Fruit fly (Drosophila melanogaster) whole organism, embryonic: Measurements from ENCODE around the gene ECSIT.

ENCODE experiments used
- Abd-B ChIP-seq: fragments of 200-800 bp; sonication (Bioruptor generic); optimal IDR thresholded peaks from 2 replicates; lab custom pipeline; 2018; ENCODE audit warnings: missing biosample characterization, mild to moderate bottlenecking, missing genetic modification characterization, moderate library complexity
- Atf3 ChIP-seq: fragments of 200-800 bp; sonication (Bioruptor generic); optimal IDR thresholded peaks from 3 replicates; lab custom pipeline; 2016; ENCODE audit warnings: missing biosample characterization, missing genetic modification characterization
- BtbVII ChIP-seq: fragments of 200-800 bp; sonication (Bioruptor generic); optimal IDR thresholded peaks from 3 replicates; lab custom pipeline; 2017; ENCODE audit warnings: missing biosample characterization, mild to moderate bottlenecking, missing genetic modification characterization
- CG10267 ChIP-seq: fragments of 200-800 bp; sonication (Bioruptor generic); optimal IDR thresholded peaks from 2 replicates; lab custom pipeline; 2018; ENCODE audit warnings: missing biosample characterization, mild to moderate bottlenecking, missing genetic modification characterization, moderate library complexity
- CG10543 ChIP-seq: fragments of 200-800 bp; sonication (Bioruptor generic); optimal IDR thresholded peaks from 3 replicates; lab custom pipeline; 2017; ENCODE audit warnings: missing biosample characterization, mild to moderate bottlenecking, missing genetic modification characterization, moderate library complexity
- CG11695 ChIP-seq: fragments of 200-800 bp; sonication (Bioruptor generic); IDR thresholded peaks from 3 replicates; pipeline ENCODE4 v1.3.6; 2022; ENCODE audit warnings: missing biosample characterization, missing genetic modification characterization
- CG12299 ChIP-seq: fragments of 200-800 bp; sonication (Bioruptor generic); optimal IDR thresholded peaks from 2 replicates; lab custom pipeline; 2018; ENCODE audit warnings: missing biosample characterization, mild to moderate bottlenecking, missing genetic modification characterization
- CG13287 ChIP-seq: fragments of 200-800 bp; sonication (Bioruptor generic); IDR thresholded peaks from 2 replicates; pipeline ENCODE4 v1.3.6; 2022; ENCODE audit warnings: missing biosample characterization, missing genetic modification characterization; ENCODE audit not compliant: partially characterized antibody
- CG13894 ChIP-seq: fragments of 200-800 bp; sonication (Bioruptor generic); optimal IDR thresholded peaks from 3 replicates; lab custom pipeline; 2018; ENCODE audit warnings: missing biosample characterization, mild to moderate bottlenecking, missing genetic modification characterization, moderate library complexity
- CG1602 ChIP-seq: fragments of 200-800 bp; sonication (Bioruptor generic); optimal IDR thresholded peaks from 3 replicates; lab custom pipeline; 2016; ENCODE audit warnings: missing biosample characterization, missing genetic modification characterization
- CG17802 ChIP-seq: fragments of 200-800 bp; sonication (Bioruptor generic); optimal IDR thresholded peaks from 2 replicates; lab custom pipeline; 2018; ENCODE audit warnings: missing biosample characterization, mild to moderate bottlenecking, missing genetic modification characterization, moderate library complexity
- CG30403 ChIP-seq: fragments of 200-800 bp; sonication (Bioruptor generic); optimal IDR thresholded peaks from 3 replicates; lab custom pipeline; 2016; ENCODE audit warnings: missing biosample characterization, missing genetic modification characterization
- CG3163 ChIP-seq: fragments of 200-800 bp; sonication (Bioruptor generic); optimal IDR thresholded peaks from 3 replicates; lab custom pipeline; 2016; ENCODE audit warnings: missing biosample characterization, missing genetic modification characterization
- CG34224 ChIP-seq: fragments of 200-800 bp; sonication (Bioruptor generic); IDR thresholded peaks from 3 replicates; pipeline ENCODE4 v1.3.6; 2022; ENCODE audit warnings: missing biosample characterization, missing genetic modification characterization; ENCODE audit not compliant: partially characterized antibody
- CkIIα-i1 ChIP-seq: fragments of 200-800 bp; sonication (Bioruptor generic); IDR thresholded peaks from 2 replicates; pipeline ENCODE4 v1.3.6; 2022; ENCODE audit warnings: missing biosample characterization, missing genetic modification characterization
- Deaf1 ChIP-seq: fragments of 200-800 bp; optimal IDR thresholded peaks from 3 replicates; lab custom pipeline; 2019; ENCODE audit warnings: missing biosample characterization, mild to moderate bottlenecking, missing genetic modification characterization, moderate library complexity
- Dip3 ChIP-seq: fragments of 200-800 bp; sonication (Bioruptor generic); optimal IDR thresholded peaks from 3 replicates; lab custom pipeline; 2016; ENCODE audit warnings: missing biosample characterization, missing genetic modification characterization
- Dll ChIP-seq: fragments of 200-800 bp; sonication (Bioruptor generic); IDR thresholded peaks from 4 replicates; pipeline ENCODE4 v1.3.6; 2022; ENCODE audit warnings: missing biosample characterization, missing genetic modification characterization; ENCODE audit not compliant: partially characterized antibody
- Ets65A ChIP-seq: fragments of 200-800 bp; sonication (Bioruptor generic); peaks from one replicate; lab custom pipeline; 2016; ENCODE audit warnings: missing biosample characterization, missing genetic modification characterization
- HmgZ ChIP-seq: fragments of 200-800 bp; sonication (Bioruptor generic); optimal IDR thresholded peaks from 2 replicates; lab custom pipeline; 2018; ENCODE audit warnings: missing biosample characterization, mild to moderate bottlenecking, missing genetic modification characterization
- Lim3 ChIP-seq: fragments of 200-800 bp; sonication (Bioruptor generic); IDR thresholded peaks from 2 replicates; pipeline ENCODE4 v1.3.6; 2022; ENCODE audit warnings: missing biosample characterization, missing genetic modification characterization
- Mad ChIP-seq: fragments of 200-800 bp; sonication (Bioruptor generic); optimal IDR thresholded peaks from 2 replicates; lab custom pipeline; 2016; ENCODE audit warnings: missing biosample characterization, missing genetic modification characterization
- NK7.1 ChIP-seq: fragments of 200-800 bp; sonication (Bioruptor generic); optimal IDR thresholded peaks from 3 replicates; lab custom pipeline; 2016; ENCODE audit warnings: missing biosample characterization, missing genetic modification characterization
- Sin3A ChIP-seq: fragments of >200 bp; optimal IDR thresholded peaks from 2 replicates; lab custom pipeline; 2018
- Taf1 ChIP-seq: fragments of 200-800 bp; sonication (Bioruptor generic); IDR thresholded peaks from 2 replicates; pipeline ENCODE4 v1.3.6; 2022; ENCODE audit warnings: missing biosample characterization, missing genetic modification characterization
- Tbp ChIP-seq: fragments of >200 bp; optimal IDR thresholded peaks from 2 replicates; lab custom pipeline; 2018; ENCODE audit warnings: missing biosample characterization, missing genetic modification characterization
- ash1 ChIP-seq: fragments of 200-800 bp; sonication (Bioruptor generic); optimal IDR thresholded peaks from 2 replicates; lab custom pipeline; 2018; ENCODE audit warnings: missing biosample characterization, mild to moderate bottlenecking, missing genetic modification characterization
- br ChIP-seq: fragments of >200 bp; optimal IDR thresholded peaks from 2 replicates; lab custom pipeline; 2017
- cg ChIP-seq: fragments of 200-800 bp; sonication (Bioruptor generic); optimal IDR thresholded peaks from 3 replicates; lab custom pipeline; 2019; ENCODE audit warnings: missing biosample characterization, mild to moderate bottlenecking, missing genetic modification characterization, moderate library complexity
- chif ChIP-seq, 2 experiments: fragments of 200-800 bp; sonication (Bioruptor generic); optimal IDR thresholded peaks; 3 replicates each; lab custom pipeline; 2016; ENCODE audit warnings: missing biosample characterization in 2 of 2, missing genetic modification characterization in 2 of 2
- chinmo ChIP-seq: fragments of 200-800 bp; sonication (Bioruptor generic); IDR thresholded peaks from 4 replicates; pipeline ENCODE4 v1.3.6; 2022; ENCODE audit warnings: missing biosample characterization, missing genetic modification characterization; ENCODE audit not compliant: partially characterized antibody
- exex ChIP-seq: fragments of 200-800 bp; sonication (Bioruptor generic); optimal IDR thresholded peaks from 4 replicates; lab custom pipeline; 2018; ENCODE audit warnings: missing biosample characterization, mild to moderate bottlenecking, missing genetic modification characterization, moderate library complexity
- ftz-f1 ChIP-seq: fragments of 200-800 bp; sonication (Bioruptor generic); optimal IDR thresholded peaks from 2 replicates; lab custom pipeline; 2016; ENCODE audit warnings: missing biosample characterization, missing genetic modification characterization
- gcm2 ChIP-seq: fragments of 200-800 bp; sonication (Bioruptor generic); optimal IDR thresholded peaks from 2 replicates; lab custom pipeline; 2016; ENCODE audit warnings: missing biosample characterization, missing genetic modification characterization
- grn ChIP-seq: fragments of 200-800 bp; sonication (Bioruptor generic); optimal IDR thresholded peaks from 3 replicates; lab custom pipeline; 2017; ENCODE audit warnings: missing biosample characterization, missing genetic modification characterization
- gro ChIP-seq: fragments of 200-800 bp; sonication (Bioruptor generic); optimal IDR thresholded peaks from 2 replicates; lab custom pipeline; 2016; ENCODE audit warnings: missing biosample characterization, missing genetic modification characterization
- h ChIP-seq: fragments of >200 bp; optimal IDR thresholded peaks from 2 replicates; lab custom pipeline; 2017
- her ChIP-seq: fragments of 200-800 bp; sonication (Bioruptor generic); optimal IDR thresholded peaks from 2 replicates; lab custom pipeline; 2016; ENCODE audit warnings: missing biosample characterization, missing genetic modification characterization
- jing ChIP-seq: fragments of 200-800 bp; sonication (Bioruptor generic); optimal IDR thresholded peaks from 2 replicates; lab custom pipeline; 2018; ENCODE audit warnings: missing biosample characterization, mild to moderate bottlenecking, missing genetic modification characterization
- ken ChIP-seq: fragments of 200-800 bp; sonication (Bioruptor generic); IDR thresholded peaks from 3 replicates; pipeline ENCODE4 v1.3.6; 2022; ENCODE audit warnings: missing biosample characterization, missing genetic modification characterization
- knrl ChIP-seq: fragments of 200-800 bp; sonication (Bioruptor generic); IDR thresholded peaks from 3 replicates; pipeline ENCODE4 v1.3.6; 2022; ENCODE audit warnings: missing biosample characterization, missing genetic modification characterization; ENCODE audit not compliant: partially characterized antibody
- mirr ChIP-seq: fragments of 200-800 bp; sonication (Bioruptor generic); optimal IDR thresholded peaks from 3 replicates; lab custom pipeline; 2018; ENCODE audit warnings: missing biosample characterization, mild to moderate bottlenecking, missing genetic modification characterization
- onecut ChIP-seq: fragments of 200-800 bp; sonication (Bioruptor generic); IDR thresholded peaks from 2 replicates; pipeline ENCODE4 v1.3.6; 2022; ENCODE audit warnings: missing biosample characterization, missing genetic modification characterization
- pho ChIP-seq: fragments of 200-800 bp; sonication (Bioruptor generic); optimal IDR thresholded peaks from 2 replicates; lab custom pipeline; 2016; ENCODE audit warnings: missing biosample characterization, missing genetic modification characterization
- phol ChIP-seq: fragments of 200-800 bp; sonication (Bioruptor generic); optimal IDR thresholded peaks from 3 replicates; lab custom pipeline; 2018; ENCODE audit warnings: missing biosample characterization, mild to moderate bottlenecking, missing genetic modification characterization, moderate library complexity
- repo ChIP-seq: fragments of 200-800 bp; sonication (Bioruptor generic); optimal IDR thresholded peaks from 2 replicates; lab custom pipeline; 2016; ENCODE audit warnings: missing biosample characterization, missing genetic modification characterization
- shn ChIP-seq: fragments of 200-800 bp; sonication (Bioruptor generic); optimal IDR thresholded peaks from 3 replicates; lab custom pipeline; 2016; ENCODE audit warnings: missing biosample characterization, missing genetic modification characterization
- sr ChIP-seq: fragments of 200-800 bp; sonication (Bioruptor generic); IDR thresholded peaks from 3 replicates; pipeline ENCODE4 v1.3.6; 2022; ENCODE audit warnings: missing biosample characterization, missing genetic modification characterization
- twi ChIP-seq: fragments of 200-800 bp; optimal IDR thresholded peaks from 2 replicates; lab custom pipeline; 2019; ENCODE audit warnings: missing biosample characterization, mild to moderate bottlenecking, missing genetic modification characterization, moderate library complexity
- z ChIP-seq: fragments of 200-800 bp; sonication (Bioruptor generic); IDR thresholded peaks from 3 replicates; pipeline ENCODE4 v1.3.6; 2022; ENCODE audit warnings: missing biosample characterization, missing genetic modification characterization
- zen2 ChIP-seq: fragments of 200-800 bp; sonication (Bioruptor generic); IDR thresholded peaks from 3 replicates; pipeline ENCODE4 v1.3.6; 2022; ENCODE audit warnings: missing biosample characterization, missing genetic modification characterization; ENCODE audit not compliant: partially characterized antibody
- zf30C ChIP-seq: fragments of 200-800 bp; sonication (Bioruptor generic); optimal IDR thresholded peaks from 3 replicates; lab custom pipeline; 2018; ENCODE audit warnings: missing biosample characterization, mild to moderate bottlenecking, missing genetic modification characterization

The ECSIT gene

DNA sequence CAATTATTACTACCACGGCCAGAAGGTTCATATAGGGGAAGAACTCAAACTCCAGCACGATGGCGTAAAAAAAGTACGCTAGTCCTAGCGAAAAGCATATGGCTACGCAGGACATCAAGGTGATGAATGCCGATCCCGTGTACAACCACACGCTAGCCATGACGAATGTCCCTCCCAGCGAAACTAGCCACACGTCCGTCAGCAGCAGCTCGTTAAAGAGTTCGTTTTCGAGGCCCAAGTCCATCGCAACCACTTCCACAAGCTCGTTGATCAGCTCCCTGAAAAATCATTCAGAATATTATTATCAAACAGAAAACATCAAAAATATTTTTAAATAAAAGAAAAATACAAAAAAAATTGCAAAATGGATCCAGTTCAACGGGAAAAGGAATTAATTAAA lies 3.4 kb upstream of the ECSIT start, which contains the start of gene CG34287:
Gene CG34287, plus strand, starts transcription at position 301 of the 400 bp plus-strand sequence.
- TF ChIP-seq br (no peak), Abd-B (GFP tag; lab: Kevin White, UChicago) (no peak), Mad (no peak), zf30C (no peak), h (lab: Kevin White, UChicago) (no peak), CG34224 (no peak), Ets65A (GFP tag; lab: Kevin White, UChicago) (no peak), jing (no peak), Lim3 (no peak), Tbp (GFP tag; lab: Kevin White, UChicago) (no peak), ftz-f1 (GFP tag; lab: Kevin White, UChicago) (no peak), Atf3 (GFP tag; lab: Kevin White, UChicago) (no peak), CG3163 (GFP tag; lab: Kevin White, UChicago) (no peak), grn (GFP tag; lab: Kevin White, UChicago) (no peak), NK7.1 (no peak), twi (tag; lab: Kevin White, UChicago) (no peak), chif (GFP tag; optimal IDR thresholded peaks at IDR 0.05; lab: Kevin White, UChicago) (no peak), CkIIα-i1 (GFP tag; lab: Robert Waterston, UW) (no peak)

DNA sequence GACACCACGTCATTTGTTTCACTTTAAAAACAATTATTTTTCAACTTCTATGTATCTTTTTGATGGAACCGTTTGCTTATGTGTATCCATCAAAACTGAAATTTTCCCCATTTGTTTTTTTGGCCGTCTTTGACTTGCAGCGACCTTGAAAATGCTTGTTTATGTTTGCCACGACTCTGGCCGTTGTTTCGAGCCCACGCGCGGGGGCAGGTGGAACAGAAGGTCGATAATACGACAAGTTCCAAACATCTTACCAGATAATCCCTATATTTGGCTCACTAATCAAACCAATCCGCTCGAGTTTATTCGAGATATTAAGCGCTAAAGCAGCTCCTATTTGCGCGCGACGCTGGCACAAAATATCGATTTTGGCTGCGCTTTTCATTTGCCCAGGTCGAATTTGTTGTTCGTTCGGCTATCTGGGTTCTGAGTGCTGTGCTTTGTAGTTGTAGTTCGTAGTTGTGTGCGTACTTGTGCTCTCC lies 4.4 kb downstream of the ECSIT start:
- TF ChIP-seq CG13287 (GFP tag; lab: Robert Waterston, UW) (0 out of 2 replicates have a peak, but pooled peaks have one; percentile 12), gcm2 (GFP tag; lab: Kevin White, UChicago) (no peak), CG30403 (GFP tag; lab: Kevin White, UChicago) (no peak), ash1 (no peak), cg (peak; percentile 33), repo (GFP tag; lab: Kevin White, UChicago) (no peak), CG1602 (no peak), knrl (GFP tag; lab: Robert Waterston, UW) (no peak), CG11695 (no peak), z (GFP tag; lab: Robert Waterston, UW) (0 out of 3 replicates have a peak, but pooled peaks have one; percentile 20), gro (GFP tag; lab: Kevin White, UChicago) (no peak), mirr (GFP tag; lab: Kevin White, UChicago) (peak; percentile 31), CG10543 (no peak), Sin3A (lab: Kevin White, UChicago) (no peak), shn (GFP tag; lab: Kevin White, UChicago) (no peak), Taf1 (GFP tag; lab: Robert Waterston, UW) (no peak), chinmo (GFP tag; lab: Robert Waterston, UW) (peak; percentile 87; the same call in 3 of the 4 replicates), BtbVII (GFP tag; lab: Kevin White, UChicago) (no peak), Dip3 (GFP tag; lab: Kevin White, UChicago) (no peak), ken (no peak), CG10267 (tag; lab: Kevin White, UChicago) (no peak), pho (GFP tag; lab: Kevin White, UChicago) (no peak), CG13894 (peak; percentile 40), sr (GFP tag; lab: Robert Waterston, UW) (peak; percentile 50; the same call in 1 of the 3 replicates), exex (tag; lab: Kevin White, UChicago) (peak; percentile 39), CG17802 (tag; lab: Kevin White, UChicago) (no peak), onecut (GFP tag; lab: Robert Waterston, UW) (peak; percentile 95), phol (tag; lab: Kevin White, UChicago) (no peak), zen2 (GFP tag; lab: Robert Waterston, UW) (no peak), Dll (GFP tag; lab: Robert Waterston, UW) (no peak), Deaf1 (peak; percentile 32), her (GFP tag; lab: Kevin White, UChicago) (no peak), ftz-f1 (GFP tag; lab: Kevin White, UChicago) (peak; percentile 77), HmgZ (tag; lab: Kevin White, UChicago) (peak; percentile 51), CG12299 (tag; lab: Kevin White, UChicago) (no peak), h (lab: Kevin White, UChicago) (no peak)
